Fruit fly (Drosophila melanogaster): ENCODE results near the gene Dad.
A peak's percentile ranks its signal among the peaks of the same experiment; 100 is the strongest.

Gene Dad

DNA sequence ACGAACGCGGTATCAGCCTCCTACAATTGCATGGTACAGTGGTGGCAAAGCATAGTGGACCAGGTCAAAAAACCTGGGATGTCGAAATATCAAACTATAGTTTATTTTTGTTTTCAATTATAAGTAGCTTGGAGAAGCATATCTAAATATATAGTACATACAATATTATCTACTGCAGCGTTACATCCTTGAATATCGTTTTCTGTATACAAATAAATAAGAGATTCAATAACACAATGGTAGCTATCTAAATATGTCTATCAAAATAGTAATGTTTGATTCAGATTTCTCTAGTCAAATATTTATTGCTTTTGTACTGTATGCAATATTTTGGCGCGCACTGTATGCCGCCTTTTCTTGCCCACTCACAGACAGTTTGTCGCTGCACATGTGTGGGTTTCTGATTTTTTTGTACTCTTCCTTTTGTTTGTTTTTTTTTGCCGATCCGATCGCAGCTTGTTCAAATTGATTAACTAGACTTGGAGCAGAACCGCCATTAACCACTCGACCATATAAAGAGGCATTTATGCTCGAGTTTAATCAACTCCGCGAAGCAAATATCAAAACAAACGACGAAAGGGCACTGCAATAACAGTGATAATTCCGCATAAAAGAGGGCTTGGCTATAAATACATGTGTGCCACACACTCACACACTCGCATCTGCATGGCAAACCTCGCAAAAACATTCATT, 27.0 kb downstream of the Dad start (continued):
- TF ChIP-seq Dek (tag; optimal IDR thresholded peaks at IDR 0.05): peak; percentile 92
- TF ChIP-seq sd (tag; optimal IDR thresholded peaks at IDR 0.05): peak; percentile 85
- peak; percentile 61 for TF ChIP-seq CG3163 (GFP tag; optimal IDR thresholded peaks at IDR 0.05)
- peak; percentile 85 to 98 for TF ChIP-seq Hr51 (GFP tag; optimal IDR thresholded peaks at IDR 0.05)
- TF ChIP-seq Neu2 (GFP tag; optimal IDR thresholded peaks at IDR 0.05; ENCODE audit: borderline replicate concordance): no peak
- peak; percentile 87 for TF ChIP-seq Nf-YC (tag; optimal IDR thresholded peaks at IDR 0.05)
- TF ChIP-seq Dp (GFP tag; optimal IDR thresholded peaks at IDR 0.05): no peak
- peak; percentile 87 for TF ChIP-seq maf-S (GFP tag; optimal IDR thresholded peaks at IDR 0.05)
- TF ChIP-seq CG12659 (GFP tag; optimal IDR thresholded peaks at IDR 0.05): peak; percentile 97
- peak; percentile 86 for TF ChIP-seq gce (GFP tag; IDR thresholded peaks at IDR 0.05)
- peak; percentile 92 for TF ChIP-seq Blimp-1 (GFP tag; optimal IDR thresholded peaks at IDR 0.05)
- TF ChIP-seq cato (GFP tag; optimal IDR thresholded peaks at IDR 0.05; ENCODE audit: borderline replicate concordance): peak; percentile 94
- peak; percentile 96 for TF ChIP-seq so (GFP tag; IDR thresholded peaks at IDR 0.05)
- TF ChIP-seq CG8290 (GFP tag; optimal IDR thresholded peaks at IDR 0.05): peak; percentile 95
- peak; percentile 72 to 90 for TF ChIP-seq CG8290 (tag; optimal IDR thresholded peaks at IDR 0.05)
- no peak for TF ChIP-seq usp (GFP tag; optimal IDR thresholded peaks at IDR 0.05)
- TF ChIP-seq CG1792 (GFP tag; optimal IDR thresholded peaks at IDR 0.05): peak; percentile 64
- no peak for TF ChIP-seq Opbp (GFP tag; IDR thresholded peaks at IDR 0.05; ENCODE audit: partially characterized antibody)
- TF ChIP-seq CG7556 (GFP tag; optimal IDR thresholded peaks at IDR 0.05): peak; percentile 98
- peak; percentile 40 for TF ChIP-seq stwl (tag; optimal IDR thresholded peaks at IDR 0.05)
- peak; percentile 69 for TF ChIP-seq Ets97D (GFP tag; optimal IDR thresholded peaks at IDR 0.05)
- TF ChIP-seq CoRest (tag; optimal IDR thresholded peaks at IDR 0.05): peak; percentile 96
- peak; percentile 95 for TF ChIP-seq CG18619 (GFP tag; optimal IDR thresholded peaks at IDR 0.05)
- TF ChIP-seq HLH54F (GFP tag; optimal IDR thresholded peaks at IDR 0.05): peak; percentile 86
- peak; percentile 85 for TF ChIP-seq al (GFP tag; IDR thresholded peaks at IDR 0.05)
- TF ChIP-seq danr (GFP tag; IDR thresholded peaks at IDR 0.05): peak; percentile 92
- peak; percentile 80 for TF ChIP-seq CG31365 (tag; optimal IDR thresholded peaks at IDR 0.05)
- peak; percentile 96 for TF ChIP-seq CG14710 (tag; optimal IDR thresholded peaks at IDR 0.05)
- TF ChIP-seq CG14965 (GFP tag; optimal IDR thresholded peaks at IDR 0.05; ENCODE audit: borderline replicate concordance): peak; percentile 55
- peak; percentile 90 for TF ChIP-seq CG16815 (GFP tag; optimal IDR thresholded peaks at IDR 0.05)
- TF ChIP-seq Lim3 (GFP tag; IDR thresholded peaks at IDR 0.05): peak; percentile 80
- TF ChIP-seq Dref (GFP tag; IDR thresholded peaks at IDR 0.05): peak; percentile 35; the same call in 1 of the 2 replicates
- TF ChIP-seq CG11456 (GFP tag; IDR thresholded peaks at IDR 0.05): peak; percentile 90
- TF ChIP-seq pan (optimal IDR thresholded peaks at IDR 0.05): no peak
- TF ChIP-seq pan (GFP tag; optimal IDR thresholded peaks at IDR 0.05 in 1 of 2, IDR thresholded peaks at IDR 0.05 in 1 of 2): peak in 1 of 2 experiments; percentile 96
- peak; percentile 78 for TF ChIP-seq fu2 (GFP tag; optimal IDR thresholded peaks at IDR 0.05)
- TF ChIP-seq CG8388 (GFP tag; optimal IDR thresholded peaks at IDR 0.05): peak; percentile 99
- TF ChIP-seq CkIIα-i1 (GFP tag; IDR thresholded peaks at IDR 0.05): peak; percentile 63; the same call in 1 of the 2 replicates
- TF ChIP-seq ham (GFP tag; IDR thresholded peaks at IDR 0.05): peak; percentile 62
- peak; percentile 77 for TF ChIP-seq CG10959 (GFP tag; IDR thresholded peaks at IDR 0.05)
- TF ChIP-seq trem (tag; optimal IDR thresholded peaks at IDR 0.05): peak; percentile 93
- TF ChIP-seq CG8944 (GFP tag; optimal IDR thresholded peaks at IDR 0.05): peak; percentile 84
- peak; percentile 96 for TF ChIP-seq Sox102F (GFP tag; optimal IDR thresholded peaks at IDR 0.05)
- TF ChIP-seq Doc2 (GFP tag; IDR thresholded peaks at IDR 0.05): peak; percentile 56; the same call in 1 of the 2 replicates
- TF ChIP-seq Fer1 (GFP tag; optimal IDR thresholded peaks at IDR 0.05): peak; percentile 97
- peak; percentile 85 for TF ChIP-seq CG9215 (GFP tag; IDR thresholded peaks at IDR 0.05)
- peak; percentile 84 for TF ChIP-seq CG14667 (GFP tag; IDR thresholded peaks at IDR 0.05)
- TF ChIP-seq CG11398 (GFP tag; optimal IDR thresholded peaks at IDR 0.05): peak; percentile 80
- TF ChIP-seq CG12104 (GFP tag; optimal IDR thresholded peaks at IDR 0.05): peak; percentile 94
- peak; percentile 87 for TF ChIP-seq pum (GFP tag; optimal IDR thresholded peaks at IDR 0.05)

All from whole organism, embryonic.